Worm (Caenorhabditis elegans) whole organism, young adult: ENCODE data around the gene isw-1.
A peak's percentile ranks its signal among the peaks of the same experiment; 100 is the strongest.
"Not testable (repeated sequence)": the region's sequence is repeated elsewhere in the genome, so short reads cannot be mapped to it uniquely, and the experiment has no call there.

Experiments used
- F49E8.2 ChIP-seq: sonication (generic microtip); optimal IDR thresholded peaks from 3 replicates; lab custom pipeline; 2017; ENCODE audit warnings: missing genetic modification characterization, mild to moderate bottlenecking, missing compliant biosample characterization, antibody characterized with exemption, moderate library complexity; ENCODE audit not compliant: insufficient read depth
- cebp-2 ChIP-seq: fragments of 200-800 bp; sonication (Bioruptor generic); IDR thresholded peaks from 2 replicates; pipeline ENCODE4 v1.3.6; 2022; ENCODE audit warnings: missing genetic modification characterization, missing compliant biosample characterization
- ceh-79 ChIP-seq: sonication (generic microtip); optimal IDR thresholded peaks from 2 replicates; lab custom pipeline; 2017; ENCODE audit warnings: mild to moderate bottlenecking, missing genetic modification characterization, missing compliant biosample characterization
- gei-17 ChIP-seq: fragments of 200-800 bp; sonication (Bioruptor generic); optimal IDR thresholded peaks from 2 replicates; lab custom pipeline; 2018; ENCODE audit warnings: mild to moderate bottlenecking, missing genetic modification characterization, missing compliant biosample characterization
- hmg-1.2 ChIP-seq: fragments of 200-800 bp; sonication (Bioruptor generic); IDR thresholded peaks from 2 replicates; pipeline ENCODE4 v1.3.6; 2022; ENCODE audit warnings: missing genetic modification reagents, missing genetic modification characterization, missing compliant biosample characterization
- lsy-27 ChIP-seq: sonication (generic microtip); optimal IDR thresholded peaks from 2 replicates; lab custom pipeline; 2017; ENCODE audit warnings: missing genetic modification characterization, mild to moderate bottlenecking, missing compliant biosample characterization, antibody characterized with exemption, missing genotype, borderline replicate concordance; ENCODE audit not compliant: insufficient read depth
- madf-8 ChIP-seq: fragments of 200-800 bp; sonication (Bioruptor generic); conservative IDR thresholded peaks from 2 replicates; pipeline ENCODE4 v1.3.6; 2022; ENCODE audit warnings: missing genetic modification reagents, missing genetic modification characterization, missing compliant biosample characterization
- pha-4 ChIP-seq: fragments of 150-350 bp; sonication (generic microtip); optimal IDR thresholded peaks from 2 replicates; lab custom pipeline; 2014; ENCODE audit warnings: missing biosample characterization, missing genetic modification reagents, missing genetic modification characterization
- unc-62 ChIP-seq: fragments of 150-350 bp; optimal IDR thresholded peaks from 2 replicates; lab custom pipeline; 2014; ENCODE audit warnings: missing biosample characterization, missing genetic modification reagents, missing genetic modification characterization

- TF ChIP-seq cebp-2 (GFP tag; lab: Robert Waterston, UW) (0 out of 2 replicates have a peak, but pooled peaks have one; percentile 67), hmg-1.2 (GFP tag; lab: Robert Waterston, UW) (peak; percentile 80)
- not testable (repeated sequence) for TF ChIP-seq madf-8; pha-4 (tag; lab: Kevin White, UChicago); F49E8.2 (tag; lab: Kevin White, UChicago); gei-17 (GFP tag; lab: Kevin White, UChicago); lsy-27 (tag; lab: Kevin White, UChicago); ceh-79; unc-62
Measured at ce11 chrIII:6661660-6662059, 48.2 kb downstream of the isw-1 start.
